Worm (Caenorhabditis elegans) whole organism, L4/young adult: ENCODE data around the gene nspb-3.

Experiments
- W03F9.2 ChIP-seq: fragments of 150-350 bp; optimal IDR thresholded peaks from 2 replicates; lab custom pipeline; 2014; ENCODE audit warnings: missing biosample characterization, missing genetic modification characterization
- dao-5 ChIP-seq: sonication (generic microtip); optimal IDR thresholded peaks from 2 replicates; lab custom pipeline; 2016; ENCODE audit warnings: missing genotype, missing genetic modification characterization, moderate library complexity, missing compliant biosample characterization
- him-1 ChIP-seq: sonication (generic microtip); optimal IDR thresholded peaks from 2 replicates; lab custom pipeline; 2016; ENCODE audit warnings: missing genotype, missing genetic modification reagents, missing genetic modification characterization, missing compliant biosample characterization

nspb-3 gene

DNA sequence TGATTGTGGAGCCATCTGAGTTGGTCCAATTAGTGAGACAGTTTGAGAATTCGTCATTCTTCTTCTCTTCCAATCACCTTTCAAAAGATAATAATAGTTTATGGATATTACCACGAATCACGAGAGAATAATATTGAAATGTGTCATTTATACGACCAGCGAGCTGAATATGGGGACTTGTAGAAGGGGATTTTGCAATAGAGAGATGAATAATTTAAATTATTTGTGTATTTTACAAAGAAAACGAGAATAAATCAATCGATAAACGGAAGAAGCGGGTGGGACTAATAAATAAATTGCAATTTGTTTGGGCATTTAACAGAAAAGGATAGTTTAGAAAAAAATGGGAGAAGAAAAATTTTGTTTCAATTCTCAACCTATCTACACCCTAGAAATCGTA is 12.2 kb downstream of the nspb-3 start, which contains the start of gene odr-8:
Gene odr-8, minus strand, starts transcription at position 101 of the 400 bp plus-strand sequence.
- TF ChIP-seq dao-5 (tag; lab: Kevin White, UChicago) (no peak), him-1 (tag; lab: Kevin White, UChicago) (no peak), W03F9.2 (tag; lab: Kevin White, UChicago) (no peak)

DNA sequence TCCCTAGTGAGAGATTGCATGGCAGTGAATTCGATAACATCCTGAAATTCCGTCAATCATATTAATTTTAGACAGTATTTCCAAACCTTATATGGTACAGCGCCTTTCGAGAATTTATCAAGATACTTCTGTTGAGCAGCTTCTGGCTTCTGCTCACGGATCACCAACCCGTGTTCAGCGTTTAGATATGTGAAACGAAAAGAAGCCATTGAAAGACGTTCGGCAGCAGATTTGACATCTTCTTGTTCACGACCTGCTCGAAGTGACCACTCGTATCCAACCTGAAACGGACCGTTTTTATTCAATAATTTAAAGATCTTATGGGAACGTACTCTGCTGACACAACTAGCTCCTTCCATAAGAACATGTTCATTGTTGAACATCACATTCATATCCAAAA is 13.1 kb downstream of the nspb-3 start:
- no peak for TF ChIP-seq him-1 (tag; lab: Kevin White, UChicago)
- no peak for TF ChIP-seq dao-5 (tag; lab: Kevin White, UChicago)

DNA sequence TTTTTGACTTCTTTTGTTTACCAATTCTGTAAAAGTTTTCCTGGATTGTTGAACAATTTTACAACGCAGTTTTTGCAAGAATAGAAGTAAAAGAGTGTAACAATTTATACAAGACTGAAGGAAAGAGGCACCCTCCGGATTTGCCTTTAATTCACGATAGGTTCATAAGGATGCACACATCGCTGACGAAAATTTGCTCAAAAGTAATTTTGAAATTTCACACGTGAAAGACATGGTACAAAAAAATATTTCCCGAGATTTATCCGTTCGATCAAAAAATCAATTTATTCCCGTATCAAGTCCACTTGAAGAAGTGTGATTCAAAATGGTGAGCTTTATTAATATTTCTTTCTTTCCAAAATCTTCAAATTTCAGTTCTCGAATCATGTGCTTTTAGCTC is 16.9 kb downstream of the nspb-3 start, which contains the start of gene C43G2.3:
Gene C43G2.3, plus strand, starts transcription at position 301 of the 400 bp plus-strand sequence.
- TF ChIP-seq dao-5 (tag; lab: Kevin White, UChicago) (no peak), W03F9.2 (tag; lab: Kevin White, UChicago) (no peak), him-1 (tag; lab: Kevin White, UChicago) (no peak)

DNA sequence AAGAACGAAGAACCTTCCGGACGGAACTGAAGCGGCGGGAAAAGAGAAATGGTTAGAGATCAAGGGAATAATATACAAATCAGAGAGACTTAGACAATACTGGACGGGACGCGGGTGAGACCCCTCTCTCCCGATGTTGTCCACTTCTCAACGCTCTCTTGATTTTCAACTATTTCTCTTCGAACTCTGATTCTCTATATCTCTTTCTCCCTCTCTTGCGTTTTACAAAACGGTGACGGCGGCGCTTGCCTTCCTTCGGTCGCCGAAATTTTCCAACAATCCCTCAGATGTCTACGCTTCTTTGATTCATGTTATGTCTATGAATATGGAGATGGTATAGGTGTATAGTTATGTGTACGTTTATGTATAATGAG is 18.1 kb downstream of the nspb-3 start:
- TF ChIP-seq dao-5 (tag; lab: Kevin White, UChicago) = no peak
- no peak for TF ChIP-seq W03F9.2 (tag; lab: Kevin White, UChicago)
- no peak for TF ChIP-seq him-1 (tag; lab: Kevin White, UChicago)

DNA sequence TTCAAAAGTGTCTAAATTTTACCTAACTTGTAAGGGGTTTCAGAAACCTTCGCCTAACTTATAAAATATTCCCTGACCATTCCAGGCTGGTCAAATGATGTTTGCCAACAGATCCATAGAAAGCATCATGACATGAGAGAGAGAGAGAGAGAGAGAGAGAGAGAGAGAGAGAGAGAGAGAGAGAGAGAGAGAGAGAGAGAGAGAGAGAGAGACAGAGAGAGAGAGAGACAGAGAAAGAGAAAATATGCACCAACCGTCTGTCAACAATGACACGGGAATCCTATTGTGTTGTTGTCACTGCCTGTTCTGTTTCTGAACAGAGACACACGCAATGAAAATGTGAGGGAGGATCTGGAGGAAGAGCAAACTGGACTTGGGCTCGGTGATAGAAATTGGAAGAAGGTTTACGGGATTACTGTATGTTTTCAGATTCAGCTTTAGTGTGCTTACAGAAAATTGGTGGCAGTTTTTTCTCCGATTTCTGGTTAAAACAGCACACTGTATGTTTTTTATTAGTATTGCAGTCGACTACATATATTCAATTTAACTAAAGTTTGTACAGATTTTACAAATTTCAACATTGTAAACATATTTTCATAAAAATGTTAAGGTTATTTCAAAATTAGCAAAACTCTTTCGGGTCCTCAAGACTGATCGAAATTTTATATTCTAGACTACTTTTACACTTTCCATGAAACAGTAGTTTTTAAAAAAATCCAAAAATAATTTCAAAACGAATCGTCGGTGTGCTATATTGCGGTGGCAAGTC is 18.6 kb downstream of the nspb-3 start:
- TF ChIP-seq him-1 (tag; lab: Kevin White, UChicago) (no peak), dao-5 (tag; lab: Kevin White, UChicago) (no peak), W03F9.2 (tag; lab: Kevin White, UChicago) (no peak)

DNA sequence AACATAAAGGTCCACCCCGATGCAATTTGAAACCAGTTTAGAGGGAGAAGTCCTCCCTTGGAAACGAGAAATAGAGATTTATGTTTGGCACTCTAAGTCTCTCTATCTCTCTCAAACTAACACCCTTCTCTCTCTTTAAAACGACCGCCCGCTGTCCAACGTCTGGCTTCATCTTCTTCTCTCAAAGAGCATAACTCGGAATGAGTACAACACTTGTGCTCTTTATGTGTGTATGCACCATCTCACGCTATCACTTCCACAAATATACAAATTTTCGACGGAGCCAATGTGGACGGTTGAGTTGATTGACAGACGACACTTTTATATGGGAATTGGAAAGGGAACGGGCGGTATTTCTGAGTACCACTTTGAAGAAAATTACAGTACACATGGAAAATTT is 20.4 kb downstream of the nspb-3 start:
- TF ChIP-seq him-1 (tag; lab: Kevin White, UChicago) (no peak), dao-5 (tag; lab: Kevin White, UChicago) (no peak), W03F9.2 (tag; lab: Kevin White, UChicago) (no peak)

DNA sequence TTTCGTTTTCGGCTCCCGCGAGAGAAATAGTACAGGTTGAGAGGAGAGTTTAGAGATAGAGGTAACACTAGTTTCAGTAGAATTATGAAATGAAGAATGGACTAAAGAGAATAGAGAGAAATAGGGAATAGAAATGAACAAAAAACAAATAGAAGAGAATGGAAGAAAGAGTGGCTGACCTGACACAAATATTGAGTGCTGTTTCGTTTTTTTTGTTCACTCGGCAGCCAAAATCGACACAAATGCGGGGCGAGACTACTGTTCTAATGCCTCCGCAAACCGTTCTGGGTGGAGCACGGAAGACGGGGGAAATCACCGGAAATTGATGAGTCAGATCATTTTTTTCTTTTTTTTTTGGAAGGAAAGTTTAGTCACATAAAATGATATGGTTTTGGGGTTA is 22.1 kb downstream of the nspb-3 start:
- TF ChIP-seq him-1 (tag; lab: Kevin White, UChicago) = no peak

DNA sequence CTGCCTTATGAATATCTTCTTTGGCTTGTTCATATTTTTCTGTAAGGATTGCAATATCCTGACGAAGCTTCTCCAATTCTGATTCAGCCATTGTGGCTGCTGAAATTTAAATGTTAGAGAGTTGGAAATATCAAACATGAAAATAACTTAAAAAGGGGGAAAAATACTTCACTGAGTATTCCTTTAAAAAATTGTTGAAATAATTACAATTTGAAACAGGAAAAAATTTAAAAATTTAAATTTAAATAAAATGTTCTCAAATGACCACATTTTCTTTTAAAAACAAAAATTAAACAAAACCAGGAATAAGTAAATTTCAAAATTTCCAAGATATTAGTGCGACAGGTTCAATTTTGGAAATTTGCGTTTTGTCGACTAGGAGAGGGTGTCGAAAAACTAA is 22.5 kb downstream of the nspb-3 start, which contains the start of gene bicd-1:
Gene bicd-1, minus strand, starts transcription at position 101 of the 400 bp plus-strand sequence.
- TF ChIP-seq him-1 (tag; lab: Kevin White, UChicago) = no peak
- no peak for TF ChIP-seq W03F9.2 (tag; lab: Kevin White, UChicago)
- TF ChIP-seq dao-5 (tag; lab: Kevin White, UChicago) = no peak

DNA sequence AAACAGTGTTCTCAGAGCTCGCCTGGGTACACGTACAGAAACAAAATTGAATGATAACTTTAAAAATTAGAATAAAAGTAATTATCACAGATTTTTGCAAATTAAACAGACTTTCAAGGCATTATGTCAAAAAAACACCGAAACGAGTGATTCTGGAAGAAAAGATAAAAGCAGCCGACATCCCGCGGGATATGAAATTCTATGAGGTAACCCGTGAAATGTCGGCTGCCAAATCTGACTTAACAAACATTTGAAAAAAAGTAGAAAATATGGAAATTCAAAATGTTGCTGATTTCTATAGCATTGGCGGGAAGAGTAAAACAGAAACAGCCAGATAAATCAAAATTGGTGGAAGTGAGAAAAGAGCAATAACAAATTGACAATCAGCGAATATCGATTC is 29.2 kb downstream of the nspb-3 start:
- TF ChIP-seq W03F9.2 (tag; lab: Kevin White, UChicago) = no peak
- TF ChIP-seq dao-5 (tag; lab: Kevin White, UChicago) = no peak
- no peak for TF ChIP-seq him-1 (tag; lab: Kevin White, UChicago)

DNA sequence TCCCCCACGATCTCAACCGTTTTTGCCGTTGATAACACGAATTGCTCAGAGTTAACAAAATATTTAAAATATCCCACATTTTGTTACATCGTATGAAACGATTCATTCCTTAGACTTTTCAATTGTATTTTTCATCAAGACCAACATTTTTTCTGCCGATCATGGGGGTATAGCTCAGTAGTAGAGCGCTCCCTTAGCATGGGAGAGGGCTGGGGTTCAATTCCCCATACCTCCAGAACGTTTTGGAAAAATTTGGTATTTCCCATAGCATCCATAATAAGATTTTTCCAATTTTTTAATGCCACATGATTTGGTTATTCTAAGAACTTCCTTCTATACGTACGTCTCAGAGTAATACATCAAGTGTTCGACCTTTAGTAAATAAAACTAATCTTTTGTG is 32.7 kb downstream of the nspb-3 start:
- TF ChIP-seq dao-5 (tag; lab: Kevin White, UChicago) (no peak), him-1 (tag; lab: Kevin White, UChicago) (no peak), W03F9.2 (tag; lab: Kevin White, UChicago) (no peak)

DNA sequence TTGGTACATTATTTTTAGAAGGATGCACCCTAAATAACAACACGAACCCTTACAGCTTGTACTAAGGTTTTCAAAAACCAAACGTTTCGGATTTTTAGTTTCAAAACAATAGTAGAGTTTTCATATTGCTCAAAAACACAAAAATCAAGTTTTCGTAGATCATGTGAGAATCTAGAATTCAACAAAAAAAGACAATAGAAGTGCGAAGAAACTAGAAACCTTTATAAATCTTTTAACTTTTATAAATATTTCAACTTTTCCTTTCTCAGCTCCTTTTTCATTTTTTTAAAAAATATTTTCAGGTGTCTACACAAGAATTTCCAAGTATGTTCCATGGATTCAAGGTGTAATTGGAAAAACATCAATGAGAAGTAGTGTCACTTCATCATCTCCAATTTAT is 34.3 kb downstream of the nspb-3 start, which contains the start of gene best-9:
Gene best-9, plus strand, starts transcription at position 301 of the 400 bp plus-strand sequence.
- no peak for TF ChIP-seq dao-5 (tag; lab: Kevin White, UChicago)
- TF ChIP-seq him-1 (tag; lab: Kevin White, UChicago) = no peak
- no peak for TF ChIP-seq W03F9.2 (tag; lab: Kevin White, UChicago)

DNA sequence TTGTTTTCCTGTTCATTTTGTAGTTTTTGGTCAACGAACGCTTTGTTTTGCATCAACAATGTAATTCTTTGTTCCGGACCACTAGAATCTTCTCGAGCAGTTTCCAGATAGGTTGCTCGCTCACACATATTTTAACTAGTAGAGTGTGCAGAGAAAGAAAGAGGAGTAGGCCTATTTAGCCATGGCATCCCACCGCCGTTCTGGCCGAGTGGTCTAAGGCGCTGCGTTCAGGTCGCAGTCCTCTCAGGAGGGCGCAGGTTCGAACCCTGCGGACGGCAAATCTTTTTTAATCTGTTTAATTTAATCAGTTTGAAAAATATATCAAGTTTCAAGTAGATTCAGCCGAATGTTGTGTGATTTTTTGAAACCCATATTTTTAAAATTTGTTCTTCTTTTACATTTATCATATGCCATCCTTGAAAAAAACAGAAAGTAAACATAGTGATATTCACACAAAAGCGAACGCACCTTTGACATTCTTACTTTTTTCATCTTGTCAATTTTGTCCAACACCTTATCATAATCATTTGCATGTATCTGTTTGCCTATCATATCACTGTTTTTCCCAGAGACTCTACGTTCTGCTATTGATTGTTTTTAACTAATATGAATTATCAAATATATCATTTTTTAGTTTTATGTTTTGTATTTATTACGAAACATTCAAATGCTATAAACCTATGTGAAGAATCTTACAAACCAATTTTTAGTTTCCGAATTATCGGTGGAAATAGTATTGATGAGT is 38.0 kb downstream of the nspb-3 start, which contains the start of gene try-3:
Gene try-3, plus strand, starts transcription at position 532 of the 745 bp plus-strand sequence.
- TF ChIP-seq him-1 (tag; lab: Kevin White, UChicago) (peak; percentile 45), W03F9.2 (tag; lab: Kevin White, UChicago) (peak; percentile 19), dao-5 (tag; lab: Kevin White, UChicago) (peak; percentile 9)
